Fruit fly (Drosophila melanogaster) whole organism, prepupa: Measurements from ENCODE around the gene CG8176.

Experiments
- Blimp-1 ChIP-seq: fragments of 200-800 bp; sonication (Bioruptor generic); optimal IDR thresholded peaks from 3 replicates; lab custom pipeline; 2017; ENCODE audit warnings: missing biosample characterization, missing genetic modification characterization, mild to moderate bottlenecking, moderate library complexity, missing genetic modification reagents
- CG11294 ChIP-seq: fragments of 200-800 bp; sonication (Bioruptor generic); IDR thresholded peaks from 2 replicates; pipeline ENCODE4 v1.3.6; 2022; ENCODE audit warnings: missing biosample characterization, missing genetic modification characterization
- CG15336 ChIP-seq: fragments of 200-800 bp; sonication (Bioruptor generic); IDR thresholded peaks from 2 replicates; pipeline ENCODE4 v1.3.6; 2022; ENCODE audit warnings: missing biosample characterization, missing genetic modification characterization
- CG1621 ChIP-seq: fragments of 200-800 bp; sonication (Bioruptor generic); optimal IDR thresholded peaks from 3 replicates; lab custom pipeline; 2018; ENCODE audit warnings: missing biosample characterization, mild to moderate bottlenecking, missing genetic modification characterization
- CG3032 ChIP-seq: fragments of 200-800 bp; optimal IDR thresholded peaks from 2 replicates; lab custom pipeline; 2019; ENCODE audit warnings: missing biosample characterization, mild to moderate bottlenecking, missing genetic modification characterization, moderate library complexity
- CG31627 ChIP-seq: fragments of 200-800 bp; sonication (Bioruptor generic); optimal IDR thresholded peaks from 3 replicates; lab custom pipeline; 2016; ENCODE audit warnings: missing biosample characterization, missing genetic modification characterization
- CG34406 ChIP-seq: fragments of 200-800 bp; sonication (Bioruptor generic); optimal IDR thresholded peaks from 3 replicates; lab custom pipeline; 2016; ENCODE audit warnings: missing biosample characterization, missing genetic modification characterization
- CG4318 ChIP-seq: fragments of 200-800 bp; sonication (Bioruptor generic); optimal IDR thresholded peaks from 3 replicates; lab custom pipeline; 2017; ENCODE audit warnings: missing biosample characterization, mild to moderate bottlenecking, missing genetic modification characterization
- CG6163 ChIP-seq: fragments of 200-800 bp; sonication (Bioruptor generic); IDR thresholded peaks from 3 replicates; pipeline ENCODE4 v1.3.6; 2022; ENCODE audit warnings: missing biosample characterization, missing genetic modification characterization
- CG6276 ChIP-seq: fragments of 200-800 bp; sonication (Bioruptor generic); optimal IDR thresholded peaks from 2 replicates; lab custom pipeline; 2017; ENCODE audit warnings: missing biosample characterization, mild to moderate bottlenecking, missing genetic modification characterization
- CG6792 ChIP-seq: fragments of 200-800 bp; sonication (Bioruptor generic); optimal IDR thresholded peaks from 3 replicates; lab custom pipeline; 2016; ENCODE audit warnings: missing biosample characterization, missing genetic modification characterization
- CG6808 ChIP-seq: fragments of 200-800 bp; sonication (Bioruptor generic); optimal IDR thresholded peaks from 3 replicates; lab custom pipeline; 2017; ENCODE audit warnings: missing biosample characterization, missing genetic modification characterization, mild to moderate bottlenecking, moderate library complexity, missing genetic modification reagents
- CG6854 ChIP-seq: fragments of 200-800 bp; sonication (Bioruptor generic); optimal IDR thresholded peaks from 2 replicates; lab custom pipeline; 2017; ENCODE audit warnings: missing biosample characterization, mild to moderate bottlenecking, missing genetic modification characterization
- CG7368 ChIP-seq: fragments of 200-800 bp; sonication (Bioruptor generic); optimal IDR thresholded peaks from 3 replicates; lab custom pipeline; 2016; ENCODE audit warnings: missing biosample characterization, missing genetic modification characterization
- CG8119 ChIP-seq: fragments of 200-800 bp; sonication (Bioruptor generic); IDR thresholded peaks from 3 replicates; pipeline ENCODE4 v1.3.6; 2022; ENCODE audit warnings: missing biosample characterization, missing genetic modification characterization
- CG8319 ChIP-seq: fragments of 200-800 bp; sonication (Bioruptor generic); optimal IDR thresholded peaks from 3 replicates; lab custom pipeline; 2016; ENCODE audit warnings: missing biosample characterization, missing genetic modification characterization
- CG8632 ChIP-seq: fragments of 200-800 bp; sonication (Bioruptor generic); optimal IDR thresholded peaks from 3 replicates; lab custom pipeline; 2016; ENCODE audit warnings: missing biosample characterization, missing genetic modification characterization
- CG9139 ChIP-seq: fragments of 200-800 bp; sonication (Bioruptor generic); optimal IDR thresholded peaks from 3 replicates; lab custom pipeline; 2017; ENCODE audit warnings: missing biosample characterization, mild to moderate bottlenecking, missing genetic modification characterization
- Eip75B ChIP-seq: fragments of 200-800 bp; sonication (Bioruptor generic); optimal IDR thresholded peaks from 3 replicates; lab custom pipeline; 2016; ENCODE audit warnings: missing biosample characterization, missing genetic modification characterization
- Eip78C ChIP-seq: fragments of 200-800 bp; sonication (Bioruptor generic); peaks from one replicate; lab custom pipeline; 2016; ENCODE audit warnings: missing biosample characterization, missing genetic modification characterization
- Eip93F ChIP-seq: fragments of 200-800 bp; sonication (Bioruptor generic); optimal IDR thresholded peaks from 2 replicates; lab custom pipeline; 2016; ENCODE audit warnings: missing biosample characterization, mild to moderate bottlenecking, missing genetic modification characterization
- Ets96B ChIP-seq: fragments of 200-800 bp; optimal IDR thresholded peaks from 2 replicates; lab custom pipeline; 2019; ENCODE audit warnings: missing biosample characterization, mild to moderate bottlenecking, missing genetic modification characterization, moderate library complexity
- Gug ChIP-seq: fragments of 200-800 bp; sonication (Bioruptor generic); IDR thresholded peaks from 2 replicates; pipeline ENCODE4 v1.3.6; 2022; ENCODE audit warnings: missing biosample characterization, missing genetic modification characterization
- Hr38 ChIP-seq: sonication (Bioruptor generic); optimal IDR thresholded peaks from 2 replicates; lab custom pipeline; 2016; ENCODE audit warnings: missing biosample characterization, missing genetic modification characterization
- Hr4 ChIP-seq: fragments of 200-800 bp; sonication (Bioruptor generic); optimal IDR thresholded peaks from 3 replicates; lab custom pipeline; 2016; ENCODE audit warnings: missing biosample characterization, missing genetic modification characterization
- Met ChIP-seq: fragments of 200-800 bp; sonication (Bioruptor generic); optimal IDR thresholded peaks from 3 replicates; lab custom pipeline; 2016; ENCODE audit warnings: missing biosample characterization, missing genetic modification characterization
- Sox15 ChIP-seq: fragments of 200-800 bp; sonication (Bioruptor generic); optimal IDR thresholded peaks from 3 replicates; lab custom pipeline; 2016; ENCODE audit warnings: missing biosample characterization, missing genetic modification characterization
- acj6 ChIP-seq: fragments of 200-800 bp; sonication (Bioruptor generic); optimal IDR thresholded peaks from 3 replicates; lab custom pipeline; 2016; ENCODE audit warnings: missing biosample characterization, missing genetic modification characterization
- dsx ChIP-seq: fragments of 200-800 bp; optimal IDR thresholded peaks from 3 replicates; lab custom pipeline; 2019; ENCODE audit warnings: missing biosample characterization, mild to moderate bottlenecking, missing genetic modification characterization, moderate library complexity; ENCODE audit not compliant: poor library complexity, severe bottlenecking
- eg ChIP-seq: fragments of 200-800 bp; sonication (Bioruptor generic); IDR thresholded peaks from 3 replicates; pipeline ENCODE4 v1.3.6; 2022; ENCODE audit warnings: missing biosample characterization, missing genetic modification characterization
- esn ChIP-seq: fragments of 200-800 bp; sonication (Bioruptor generic); optimal IDR thresholded peaks from 2 replicates; lab custom pipeline; 2016; ENCODE audit warnings: missing biosample characterization, mild to moderate bottlenecking, missing genetic modification characterization, moderate library complexity
- fd85E ChIP-seq: fragments of 200-800 bp; sonication (Bioruptor generic); optimal IDR thresholded peaks from 3 replicates; lab custom pipeline; 2016; ENCODE audit warnings: missing biosample characterization, missing genetic modification characterization
- fkh ChIP-seq: fragments of 200-800 bp; sonication (Bioruptor generic); optimal IDR thresholded peaks from 3 replicates; lab custom pipeline; 2017; ENCODE audit warnings: missing biosample characterization, mild to moderate bottlenecking, missing genetic modification characterization, moderate library complexity
- lz ChIP-seq: fragments of 200-800 bp; sonication (Bioruptor generic); optimal IDR thresholded peaks from 3 replicates; lab custom pipeline; 2016; ENCODE audit warnings: missing biosample characterization, missing genetic modification characterization
- net ChIP-seq: fragments of 200-800 bp; sonication (Bioruptor generic); optimal IDR thresholded peaks from 3 replicates; lab custom pipeline; 2016; ENCODE audit warnings: missing biosample characterization, missing genetic modification characterization
- pdm3 ChIP-seq: fragments of 200-800 bp; sonication (Bioruptor generic); optimal IDR thresholded peaks from 3 replicates; lab custom pipeline; 2016; ENCODE audit warnings: missing biosample characterization, missing genetic modification characterization
- salr ChIP-seq, 2 experiments: fragments of 200-800 bp; sonication (Bioruptor generic); optimal IDR thresholded peaks; 3 replicates each; lab custom pipeline; 2016 to 2018; ENCODE audit warnings: missing biosample characterization in 2 of 2, missing genetic modification characterization in 2 of 2, mild to moderate bottlenecking in 1 of 2
- spab ChIP-seq: fragments of 200-800 bp; sonication (Bioruptor generic); optimal IDR thresholded peaks from 2 replicates; lab custom pipeline; 2017; ENCODE audit warnings: missing biosample characterization, mild to moderate bottlenecking, missing genetic modification characterization, missing genetic modification reagents
- ss ChIP-seq, 2 experiments: fragments of 200-800 bp; sonication (Bioruptor generic); optimal IDR thresholded peaks; 2 replicates in 1 of 2; 3 replicates in 1 of 2; lab custom pipeline; 2017 to 2018; ENCODE audit warnings: mild to moderate bottlenecking in 2 of 2, missing biosample characterization in 2 of 2, missing genetic modification characterization in 2 of 2, moderate library complexity in 1 of 2
- svp ChIP-seq: fragments of 200-800 bp; sonication (Bioruptor generic); peaks from one replicate; lab custom pipeline; 2016; ENCODE audit warnings: missing biosample characterization, missing genetic modification characterization
- topi ChIP-seq: fragments of 200-800 bp; sonication (Bioruptor generic); optimal IDR thresholded peaks from 3 replicates; lab custom pipeline; 2016; ENCODE audit warnings: missing biosample characterization, missing genetic modification characterization
- vri ChIP-seq: fragments of 200-800 bp; sonication (Bioruptor generic); optimal IDR thresholded peaks from 3 replicates; lab custom pipeline; 2016; ENCODE audit warnings: missing biosample characterization, mild to moderate bottlenecking, missing genetic modification characterization

Gene CG8176

DNA sequence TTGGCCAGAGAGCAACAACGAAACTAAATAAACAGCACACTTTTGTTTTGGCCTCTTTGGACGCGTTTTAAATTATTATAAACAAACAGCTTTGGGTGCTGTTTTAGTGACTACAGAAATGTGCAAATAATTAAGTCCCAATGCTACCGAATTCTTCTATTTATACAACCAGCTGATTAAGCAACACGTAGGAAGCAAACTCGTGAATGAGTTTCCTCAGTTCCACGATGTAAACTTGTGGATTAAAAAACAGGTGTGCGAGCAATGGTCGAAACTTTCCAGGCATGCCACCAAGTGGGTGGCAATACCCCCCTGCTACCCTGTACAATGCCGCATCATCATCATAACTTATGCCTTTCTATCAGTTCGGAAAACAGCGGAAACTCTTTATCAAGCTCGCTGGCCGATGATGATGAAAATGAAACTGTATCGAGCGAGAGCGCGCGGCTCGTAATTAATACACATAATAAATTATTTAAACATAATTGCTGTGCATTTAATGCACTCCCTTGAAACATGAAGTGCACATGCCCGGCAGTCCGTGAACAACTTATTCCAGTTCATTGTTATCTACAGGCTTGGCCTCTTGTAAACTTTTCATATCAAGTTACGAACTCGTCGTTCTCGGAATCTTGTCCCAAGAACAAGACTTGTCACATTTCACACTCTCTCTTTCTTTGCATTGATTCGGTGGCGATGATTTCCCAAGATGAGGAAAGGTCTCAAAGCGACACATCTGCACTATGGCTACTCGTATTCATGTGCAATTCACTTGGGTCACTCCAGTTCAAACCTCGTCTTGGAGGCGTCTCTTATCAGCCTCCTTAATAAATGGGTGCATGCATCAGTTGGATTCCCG lies 15.4 kb upstream of the CG8176 start (continued):
- no peak for TF ChIP-seq esn (GFP tag; lab: Kevin White, UChicago)
- 0 out of 3 replicates have a peak, but pooled peaks have one; percentile 19 for TF ChIP-seq eg
- no peak for TF ChIP-seq fkh (GFP tag; lab: Kevin White, UChicago)
- TF ChIP-seq Hr4 (GFP tag; lab: Kevin White, UChicago) = no peak
- TF ChIP-seq Eip75B (GFP tag; lab: Kevin White, UChicago) = peak; percentile 7

- TF ChIP-seq acj6 (GFP tag; lab: Kevin White, UChicago) (no peak), CG4318 (GFP tag; lab: Kevin White, UChicago) (no peak), Hr38 (no peak), CG9139 (GFP tag; lab: Kevin White, UChicago) (no peak), CG6276 (GFP tag; lab: Kevin White, UChicago) (no peak), ss (GFP tag; optimal IDR thresholded peaks at IDR 0.05; lab: Kevin White, UChicago) (peak in 1 of 2 experiments; percentile 16), svp (GFP tag; lab: Kevin White, UChicago) (peak; percentile 82), Sox15 (GFP tag; lab: Kevin White, UChicago) (no peak), Eip75B (GFP tag; lab: Kevin White, UChicago) (no peak), CG8119 (GFP tag; lab: Robert Waterston, UW) (no peak), dsx (GFP tag; lab: Kevin White, UChicago) (peak; percentile 68), pdm3 (GFP tag; lab: Kevin White, UChicago) (no peak), fkh (GFP tag; lab: Kevin White, UChicago) (peak; percentile 43), fd85E (GFP tag; lab: Kevin White, UChicago) (no peak), CG6808 (GFP tag; lab: Kevin White, UChicago) (no peak), CG7368 (GFP tag; lab: Kevin White, UChicago) (no peak), Eip78C (peak; percentile 52), CG8319 (no peak)
- TF ChIP-seq, all 60 proteins: peak for 5
These were observed 14.1 kb upstream of the CG8176 start for dm6 chr3R:9501489-9502415.

DNA sequence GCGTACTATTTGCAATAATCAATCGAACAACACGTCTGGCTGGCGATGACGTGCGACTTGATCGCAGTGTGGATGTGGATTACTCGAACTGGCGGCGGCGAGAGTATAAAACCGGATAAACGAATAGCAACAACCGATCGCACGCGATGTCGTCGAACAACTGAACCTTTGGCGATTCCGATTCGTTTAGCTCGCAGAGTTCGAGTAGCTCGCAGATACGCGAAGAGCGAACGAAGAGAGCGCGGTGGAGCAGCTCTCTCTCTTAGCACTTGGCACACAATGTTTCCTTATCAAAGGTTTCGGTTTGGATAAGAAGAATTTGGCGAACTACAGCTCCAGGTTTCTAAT lies 13.4 kb upstream of the CG8176 start, which contains the start of gene RhoL:
Gene RhoL, minus strand, starts transcription at position 166 of the 348 bp plus-strand sequence.
- TF ChIP-seq CG15336 (GFP tag; lab: Robert Waterston, UW) (peak; percentile 45; the same call in 1 of the 2 replicates), salr (GFP tag; optimal IDR thresholded peaks at IDR 0.05; lab: Kevin White, UChicago) (no peak), dsx (GFP tag; lab: Kevin White, UChicago) (peak; percentile 90), Eip75B (GFP tag; lab: Kevin White, UChicago) (peak; percentile 40), CG8119 (GFP tag; lab: Robert Waterston, UW) (peak; percentile 43; the same call in 2 of the 3 replicates), spab (GFP tag; lab: Kevin White, UChicago) (no peak), Eip93F (GFP tag; lab: Kevin White, UChicago) (peak; percentile 29), Blimp-1 (GFP tag; lab: Kevin White, UChicago) (no peak), net (peak; percentile 59), CG1621 (tag; lab: Kevin White, UChicago) (peak; percentile 25), ss (GFP tag; optimal IDR thresholded peaks at IDR 0.05; lab: Kevin White, UChicago) (peak; percentile 21 to 40), CG6854 (peak; percentile 62), fkh (GFP tag; lab: Kevin White, UChicago) (peak; percentile 37), Gug (GFP tag; lab: Robert Waterston, UW) (no peak), CG8632 (GFP tag; lab: Kevin White, UChicago) (no peak), CG3032 (tag; lab: Kevin White, UChicago) (peak; percentile 11), CG7368 (GFP tag; lab: Kevin White, UChicago) (peak; percentile 6), Hr4 (GFP tag; lab: Kevin White, UChicago) (no peak), Ets96B (tag; lab: Kevin White, UChicago) (peak; percentile 10), CG34406 (GFP tag; lab: Kevin White, UChicago) (no peak), Hr38 (no peak), CG11294 (GFP tag; lab: Robert Waterston, UW) (no peak), vri (GFP tag; lab: Kevin White, UChicago) (peak; percentile 83), Met (no peak), lz (GFP tag; lab: Kevin White, UChicago) (no peak), CG6163 (GFP tag; lab: Robert Waterston, UW) (peak; percentile 70), topi (no peak), CG8319 (no peak), esn (GFP tag; lab: Kevin White, UChicago) (peak; percentile 47), fd85E (GFP tag; lab: Kevin White, UChicago) (no peak), CG31627 (no peak), CG6792 (GFP tag; lab: Kevin White, UChicago) (no peak)
